Fruit fly (Drosophila melanogaster) whole organism, prepupa: ENCODE measurements around the gene Mon1.

Source experiments
- Blimp-1 ChIP-seq: fragments of 200-800 bp; sonication (Bioruptor generic); optimal IDR thresholded peaks from 3 replicates; lab custom pipeline; 2017; ENCODE audit warnings: missing biosample characterization, missing genetic modification characterization, mild to moderate bottlenecking, moderate library complexity, missing genetic modification reagents
- CG3919 ChIP-seq: fragments of 200-800 bp; sonication (Bioruptor generic); optimal IDR thresholded peaks from 3 replicates; lab custom pipeline; 2016; ENCODE audit warnings: missing biosample characterization, missing genetic modification characterization
- CG6276 ChIP-seq: fragments of 200-800 bp; sonication (Bioruptor generic); optimal IDR thresholded peaks from 2 replicates; lab custom pipeline; 2017; ENCODE audit warnings: missing biosample characterization, mild to moderate bottlenecking, missing genetic modification characterization
- CG6808 ChIP-seq: fragments of 200-800 bp; sonication (Bioruptor generic); optimal IDR thresholded peaks from 3 replicates; lab custom pipeline; 2017; ENCODE audit warnings: missing biosample characterization, missing genetic modification characterization, mild to moderate bottlenecking, moderate library complexity, missing genetic modification reagents
- CG6854 ChIP-seq: fragments of 200-800 bp; sonication (Bioruptor generic); optimal IDR thresholded peaks from 2 replicates; lab custom pipeline; 2017; ENCODE audit warnings: missing biosample characterization, mild to moderate bottlenecking, missing genetic modification characterization
- Eip93F ChIP-seq: fragments of 200-800 bp; sonication (Bioruptor generic); optimal IDR thresholded peaks from 2 replicates; lab custom pipeline; 2016; ENCODE audit warnings: missing biosample characterization, mild to moderate bottlenecking, missing genetic modification characterization
- OdsH ChIP-seq: fragments of 200-800 bp; sonication (Bioruptor generic); optimal IDR thresholded peaks from 3 replicates; lab custom pipeline; 2016; ENCODE audit warnings: missing biosample characterization, missing genetic modification characterization
- Sox102F ChIP-seq: fragments of 200-800 bp; sonication (Bioruptor generic); optimal IDR thresholded peaks from 2 replicates; lab custom pipeline; 2016; ENCODE audit warnings: missing biosample characterization, mild to moderate bottlenecking, missing genetic modification characterization
- Sox15 ChIP-seq: fragments of 200-800 bp; sonication (Bioruptor generic); optimal IDR thresholded peaks from 3 replicates; lab custom pipeline; 2016; ENCODE audit warnings: missing biosample characterization, missing genetic modification characterization
- eg ChIP-seq: fragments of 200-800 bp; sonication (Bioruptor generic); IDR thresholded peaks from 3 replicates; pipeline ENCODE4 v1.3.6; 2022; ENCODE audit warnings: missing biosample characterization, missing genetic modification characterization
- fd85E ChIP-seq: fragments of 200-800 bp; sonication (Bioruptor generic); optimal IDR thresholded peaks from 3 replicates; lab custom pipeline; 2016; ENCODE audit warnings: missing biosample characterization, missing genetic modification characterization
- lz ChIP-seq: fragments of 200-800 bp; sonication (Bioruptor generic); optimal IDR thresholded peaks from 3 replicates; lab custom pipeline; 2016; ENCODE audit warnings: missing biosample characterization, missing genetic modification characterization
- svp ChIP-seq: fragments of 200-800 bp; sonication (Bioruptor generic); peaks from one replicate; lab custom pipeline; 2016; ENCODE audit warnings: missing biosample characterization, missing genetic modification characterization
- topi ChIP-seq: fragments of 200-800 bp; sonication (Bioruptor generic); optimal IDR thresholded peaks from 3 replicates; lab custom pipeline; 2016; ENCODE audit warnings: missing biosample characterization, missing genetic modification characterization

- TF ChIP-seq Sox15 (GFP tag; lab: Kevin White, UChicago) = peak; percentile 51
- peak; percentile 75 for TF ChIP-seq Sox102F (GFP tag; lab: Kevin White, UChicago)
- peak; percentile 40 for TF ChIP-seq Eip93F (GFP tag; lab: Kevin White, UChicago)
- TF ChIP-seq topi (GFP tag; lab: Kevin White, UChicago) = peak; percentile 73
- TF ChIP-seq fd85E (GFP tag; lab: Kevin White, UChicago) = peak; percentile 30
- TF ChIP-seq svp = no peak
- no peak for TF ChIP-seq eg (GFP tag; lab: Robert Waterston, UW)
- TF ChIP-seq CG6808 = no peak
- peak; percentile 77 for TF ChIP-seq lz (GFP tag; lab: Kevin White, UChicago)
- peak; percentile 75 for TF ChIP-seq CG3919 (GFP tag; lab: Kevin White, UChicago)
- TF ChIP-seq CG6276 (GFP tag; lab: Kevin White, UChicago) = no peak
- TF ChIP-seq CG6854 = peak; percentile 1
- TF ChIP-seq Blimp-1 (GFP tag; lab: Kevin White, UChicago) = peak; percentile 49
- TF ChIP-seq OdsH (GFP tag; lab: Kevin White, UChicago) = peak; percentile 53
Measured at dm6 chr2L:4820448-4821318, 29.8 kb upstream of the Mon1 start.
